Fruit fly (Drosophila melanogaster): Measurements from ENCODE around the gene CG10562.

dm6 chr3R:25346899-25347298, 24.3 kb upstream of the CG10562 start, which contains the start of gene tobi:
- TF ChIP-seq CTCF (optimal IDR thresholded peaks at IDR 0.05) = no peak
- TF ChIP-seq CG8478 (optimal IDR thresholded peaks at IDR 0.05) = no peak
